Fruit fly (Drosophila melanogaster): ENCODE results near the gene CG6678.

CG6678 gene

DNA sequence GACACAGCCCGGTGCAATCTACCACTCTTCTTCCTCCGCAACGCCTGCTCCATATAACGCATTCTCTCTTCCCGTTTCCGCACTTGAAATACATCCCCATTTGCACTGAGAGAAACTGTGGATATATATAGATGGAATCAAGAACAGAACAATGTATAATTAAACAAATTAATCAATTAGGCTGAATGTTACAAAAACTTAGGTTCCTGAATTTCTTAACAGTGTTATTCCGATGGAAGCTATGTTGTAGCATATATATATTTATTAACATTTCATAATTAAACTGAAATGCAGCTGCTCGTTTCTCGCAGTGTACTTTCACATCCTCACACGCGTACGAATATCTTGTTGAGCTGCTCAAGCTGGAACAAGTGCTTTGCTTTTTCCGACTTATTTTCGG lies 27.3 kb upstream of the CG6678 start (continued):
- TF ChIP-seq NK7.1 (GFP tag; optimal IDR thresholded peaks at IDR 0.05) (no peak), Bgb (GFP tag; IDR thresholded peaks at IDR 0.05; ENCODE audit: partially characterized antibody) (no peak), CG4854 (GFP tag; optimal IDR thresholded peaks at IDR 0.05) (no peak), trem (tag; optimal IDR thresholded peaks at IDR 0.05) (peak; percentile 46), h (optimal IDR thresholded peaks at IDR 0.05) (no peak), CG9437 (GFP tag; optimal IDR thresholded peaks at IDR 0.05) (peak; percentile 40), ATbp (GFP tag; optimal IDR thresholded peaks at IDR 0.05) (peak; percentile 64), Deaf1 (tag; optimal IDR thresholded peaks at IDR 0.05) (no peak), gce (GFP tag; IDR thresholded peaks at IDR 0.05) (0 out of 3 replicates have a peak, but pooled peaks have one; percentile 37), CG11696 (GFP tag; IDR thresholded peaks at IDR 0.05) (0 out of 2 replicates have a peak, but pooled peaks have one; percentile 32), grau (tag; optimal IDR thresholded peaks at IDR 0.05) (peak; percentile 57), jumu (GFP tag; optimal IDR thresholded peaks at IDR 0.05) (no peak), cas (GFP tag; IDR thresholded peaks at IDR 0.05) (no peak), Myb (GFP tag; optimal IDR thresholded peaks at IDR 0.05) (no peak), Dad (GFP tag; optimal IDR thresholded peaks at IDR 0.05) (no peak), gcm2 (GFP tag; optimal IDR thresholded peaks at IDR 0.05) (no peak), Trl (optimal IDR thresholded peaks at IDR 0.05) (no peak), Trl (GFP tag; optimal IDR thresholded peaks at IDR 0.05) (no peak), ac (GFP tag; optimal IDR thresholded peaks at IDR 0.05) (no peak), odd (GFP tag; optimal IDR thresholded peaks at IDR 0.05) (no peak), CG11723 (GFP tag; optimal IDR thresholded peaks at IDR 0.05) (peak; percentile 9), Taf1 (GFP tag; IDR thresholded peaks at IDR 0.05) (no peak), Sry-δ (GFP tag; optimal IDR thresholded peaks at IDR 0.05) (no peak), ftz-f1 (GFP tag; optimal IDR thresholded peaks at IDR 0.05) (no peak), luna (GFP tag; optimal IDR thresholded peaks at IDR 0.05) (no peak), Dip3 (GFP tag; optimal IDR thresholded peaks at IDR 0.05) (no peak), CG4730 (GFP tag; IDR thresholded peaks at IDR 0.05) (no peak), otp (GFP tag; IDR thresholded peaks at IDR 0.05) (0 out of 3 replicates have a peak, but pooled peaks have one; percentile 35), phol (tag; optimal IDR thresholded peaks at IDR 0.05) (peak; percentile 63), Scr (GFP tag; IDR thresholded peaks at IDR 0.05; ENCODE audit: partially characterized antibody) (no peak), CG15073 (GFP tag; optimal IDR thresholded peaks at IDR 0.05) (peak; percentile 34), CG14014 (GFP tag; IDR thresholded peaks at IDR 0.05) (no peak), chif (GFP tag; optimal IDR thresholded peaks at IDR 0.05) (peak; percentile 22 to 66), CG10565 (GFP tag; optimal IDR thresholded peaks at IDR 0.05) (no peak), CG11093 (GFP tag; IDR thresholded peaks at IDR 0.05) (no peak), crc (GFP tag; optimal IDR thresholded peaks at IDR 0.05) (peak; percentile 28), CG32532 (GFP tag; IDR thresholded peaks at IDR 0.05) (no peak), CG15696 (tag; optimal IDR thresholded peaks at IDR 0.05) (peak; percentile 62), grn (GFP tag; optimal IDR thresholded peaks at IDR 0.05) (no peak), CG6254 (GFP tag; optimal IDR thresholded peaks at IDR 0.05) (peak; percentile 40), CG2120 (GFP tag; optimal IDR thresholded peaks at IDR 0.05) (no peak), CG16813 (GFP tag; IDR thresholded peaks at IDR 0.05; ENCODE audit: partially characterized antibody) (no peak), CG2678 (tag; optimal IDR thresholded peaks at IDR 0.05) (peak; percentile 49), CG11456 (GFP tag; IDR thresholded peaks at IDR 0.05) (no peak), Atf6 (GFP tag; IDR thresholded peaks at IDR 0.05) (no peak), Fer1 (GFP tag; optimal IDR thresholded peaks at IDR 0.05) (no peak), CoRest (tag; optimal IDR thresholded peaks at IDR 0.05) (peak; percentile 52), NC2β (GFP tag; optimal IDR thresholded peaks at IDR 0.05) (peak; percentile 47), fd3F (GFP tag; optimal IDR thresholded peaks at IDR 0.05) (no peak), Ravus (GFP tag; IDR thresholded peaks at IDR 0.05) (no peak), tll (GFP tag; optimal IDR thresholded peaks at IDR 0.05) (no peak), CG4404 (GFP tag; IDR thresholded peaks at IDR 0.05) (peak; percentile 50), Fer2 (tag; optimal IDR thresholded peaks at IDR 0.05) (no peak)
